Worm (Caenorhabditis elegans) whole organism, mixed stage, embryonic: ENCODE data around the gene srg-67.

ENCODE experiments used
- bed-3 ChIP-seq: fragments of 200-800 bp; sonication (Bioruptor generic); optimal IDR thresholded peaks from 3 replicates; lab custom pipeline; 2018; ENCODE audit warnings: mild to moderate bottlenecking, missing genetic modification characterization, moderate library complexity, missing compliant biosample characterization
- blmp-1 ChIP-seq: fragments of 150-350 bp; optimal IDR thresholded peaks from 2 replicates; lab custom pipeline; 2014; ENCODE audit warnings: missing biosample characterization, missing genetic modification characterization
- ceh-39 ChIP-seq: fragments of 150-350 bp; optimal IDR thresholded peaks from 2 replicates; lab custom pipeline; 2014; ENCODE audit warnings: missing biosample characterization, missing genetic modification characterization
- ceh-43 ChIP-seq: fragments of 200-800 bp; sonication (Bioruptor generic); optimal IDR thresholded peaks from 2 replicates; lab custom pipeline; 2018; ENCODE audit warnings: mild to moderate bottlenecking, missing genetic modification characterization, moderate library complexity, missing compliant biosample characterization
- ceh-83 ChIP-seq: fragments of 200-800 bp; sonication (Bioruptor generic); optimal IDR thresholded peaks from 2 replicates; lab custom pipeline; 2018; ENCODE audit warnings: mild to moderate bottlenecking, missing genetic modification characterization, missing compliant biosample characterization
- ces-1 ChIP-seq: fragments of 150-350 bp; optimal IDR thresholded peaks from 2 replicates; lab custom pipeline; 2014; ENCODE audit warnings: missing biosample characterization, missing genetic modification reagents, missing genetic modification characterization
- cnd-1 ChIP-seq: fragments of 200-800 bp; sonication (Bioruptor generic); optimal IDR thresholded peaks from 2 replicates; lab custom pipeline; 2018; ENCODE audit warnings: mild to moderate bottlenecking, missing genetic modification characterization, missing compliant biosample characterization
- drap-1 ChIP-seq: fragments of 200-800 bp; sonication (Bioruptor generic); optimal IDR thresholded peaks from 3 replicates; lab custom pipeline; 2018; ENCODE audit warnings: mild to moderate bottlenecking, missing genetic modification characterization, missing compliant biosample characterization
- elt-1 ChIP-seq: sonication (generic microtip); optimal IDR thresholded peaks from 2 replicates; lab custom pipeline; 2017; ENCODE audit warnings: missing genetic modification characterization, mild to moderate bottlenecking, missing compliant biosample characterization, antibody characterized with exemption, moderate library complexity, borderline replicate concordance; ENCODE audit not compliant: insufficient read depth
- elt-3 ChIP-seq: fragments of 150-350 bp; optimal IDR thresholded peaks from 2 replicates; lab custom pipeline; 2014; ENCODE audit warnings: missing biosample characterization, missing genetic modification characterization
- flh-1 ChIP-seq: fragments of 200-800 bp; sonication (Bioruptor generic); optimal IDR thresholded peaks from 2 replicates; lab custom pipeline; 2018; ENCODE audit warnings: mild to moderate bottlenecking, missing genetic modification characterization, moderate library complexity, missing compliant biosample characterization
- ham-2 ChIP-seq: fragments of 200-800 bp; sonication (Bioruptor generic); optimal IDR thresholded peaks from 2 replicates; lab custom pipeline; 2018; ENCODE audit warnings: mild to moderate bottlenecking, missing genetic modification characterization, missing compliant biosample characterization
- hlh-1 ChIP-seq: fragments of 150-350 bp; optimal IDR thresholded peaks from 2 replicates; lab custom pipeline; 2014; ENCODE audit warnings: missing biosample characterization, missing genetic modification reagents, missing genetic modification characterization
- lin-13 ChIP-seq: fragments of 150-350 bp; optimal IDR thresholded peaks from 2 replicates; lab custom pipeline; 2014; ENCODE audit warnings: missing biosample characterization, missing genetic modification characterization
- lin-32 ChIP-seq: fragments of 200-800 bp; sonication (Bioruptor generic); optimal IDR thresholded peaks from 2 replicates; lab custom pipeline; 2018; ENCODE audit warnings: mild to moderate bottlenecking, missing genetic modification characterization, missing compliant biosample characterization
- mab-5 ChIP-seq: fragments of 150-350 bp; optimal IDR thresholded peaks from 2 replicates; lab custom pipeline; 2014; ENCODE audit warnings: missing biosample characterization, missing genetic modification characterization
- mls-2 ChIP-seq: sonication (generic microtip); optimal IDR thresholded peaks from 2 replicates; lab custom pipeline; 2016; ENCODE audit warnings: mild to moderate bottlenecking, missing genetic modification characterization, moderate library complexity, missing compliant biosample characterization
- nhr-12 ChIP-seq: fragments of 150-350 bp; optimal IDR thresholded peaks from 2 replicates; lab custom pipeline; 2014; ENCODE audit warnings: missing biosample characterization, missing genetic modification characterization
- nhr-237 ChIP-seq: fragments of 150-350 bp; optimal IDR thresholded peaks from 2 replicates; lab custom pipeline; 2014; ENCODE audit warnings: missing biosample characterization, missing genetic modification characterization
- nhr-28 ChIP-seq: fragments of 150-350 bp; optimal IDR thresholded peaks from 2 replicates; lab custom pipeline; 2014; ENCODE audit warnings: missing biosample characterization, missing genetic modification characterization
- nhr-76 ChIP-seq: sonication (generic microtip); optimal IDR thresholded peaks from 2 replicates; lab custom pipeline; 2017; ENCODE audit warnings: missing biosample characterization, missing genetic modification characterization
- pha-4 ChIP-seq: fragments of 150-350 bp; optimal IDR thresholded peaks from 2 replicates; lab custom pipeline; 2018; ENCODE audit warnings: missing biosample characterization, missing genetic modification reagents, missing genetic modification characterization
- snpc-4 ChIP-seq: fragments of 150-350 bp; optimal IDR thresholded peaks from 2 replicates; lab custom pipeline; 2014; ENCODE audit warnings: missing biosample characterization, missing genetic modification characterization
- sptf-1 ChIP-seq: sonication (generic microtip); optimal IDR thresholded peaks from 2 replicates; lab custom pipeline; 2017; ENCODE audit warnings: mild to moderate bottlenecking, missing genetic modification characterization, moderate library complexity, missing compliant biosample characterization
- tbx-8 ChIP-seq: fragments of 200-800 bp; sonication (Bioruptor generic); optimal IDR thresholded peaks from 2 replicates; lab custom pipeline; 2018; ENCODE audit warnings: mild to moderate bottlenecking, missing genetic modification characterization, moderate library complexity, missing compliant biosample characterization
- unc-120 ChIP-seq: sonication (generic microtip); optimal IDR thresholded peaks from 2 replicates; lab custom pipeline; 2017; ENCODE audit warnings: missing genetic modification characterization, missing compliant biosample characterization; ENCODE audit not compliant: poor library complexity, severe bottlenecking
- unc-39 ChIP-seq: fragments of 150-350 bp; optimal IDR thresholded peaks from 2 replicates; lab custom pipeline; 2014; ENCODE audit warnings: missing biosample characterization, missing genetic modification characterization
- unc-62 ChIP-seq: fragments of 150-350 bp; optimal IDR thresholded peaks from 2 replicates; lab custom pipeline; 2014; ENCODE audit warnings: missing biosample characterization, missing genetic modification reagents, missing genetic modification characterization
- zip-8 ChIP-seq: fragments of 150-350 bp; optimal IDR thresholded peaks from 2 replicates; lab custom pipeline; 2014; ENCODE audit warnings: missing biosample characterization, missing genetic modification characterization
- ztf-11 ChIP-seq: fragments of 150-350 bp; optimal IDR thresholded peaks from 2 replicates; lab custom pipeline; 2014; ENCODE audit warnings: missing biosample characterization, missing genetic modification characterization

srg-67 gene

ce11 chrV:5454955-5455354 lies 7.8 kb downstream of the srg-67 start:
- TF ChIP-seq pha-4 (tag; lab: Kevin White, UChicago) (no peak), ces-1 (GFP tag; lab: Kevin White, UChicago) (peak; percentile 9), zip-8 (no peak), nhr-76 (tag; lab: Kevin White, UChicago) (no peak), nhr-12 (tag; lab: Kevin White, UChicago) (no peak), lin-13 (no peak), mab-5 (no peak), ceh-43 (no peak)

- TF ChIP-seq unc-120 (no peak), ceh-43 (no peak), snpc-4 (no peak), elt-3 (tag; lab: Kevin White, UChicago) (no peak), unc-39 (tag; lab: Kevin White, UChicago) (no peak), ceh-39 (no peak), nhr-28 (tag; lab: Kevin White, UChicago) (no peak), cnd-1 (tag; lab: Kevin White, UChicago) (no peak), elt-1 (tag; lab: Kevin White, UChicago) (no peak), ham-2 (GFP tag; lab: Kevin White, UChicago) (no peak), ceh-83 (GFP tag; lab: Kevin White, UChicago) (no peak)
Measured at ce11 chrV:5453615-5454014, 9.2 kb downstream of the srg-67 start, which contains the start of gene glc-3. TSS of gene glc-3 (minus strand) at chrV:5453715.

- TF ChIP-seq tbx-8 (GFP tag; lab: Kevin White, UChicago) (no peak), ztf-11 (tag; lab: Kevin White, UChicago) (no peak), mab-5 (no peak), flh-1 (GFP tag; lab: Kevin White, UChicago) (no peak), lin-13 (no peak), blmp-1 (no peak), unc-62 (GFP tag; lab: Kevin White, UChicago) (no peak), hlh-1 (tag; lab: Kevin White, UChicago) (no peak), unc-120 (no peak), elt-3 (tag; lab: Kevin White, UChicago) (no peak)
- TF ChIP-seq, all 35 proteins: peak for 0
Measured at ce11 chrV:5450742-5451141, 12.1 kb downstream of the srg-67 start.

ce11 chrV:5447057-5447456 lies 15.7 kb downstream of the srg-67 start:
- TF ChIP-seq snpc-4 (no peak), nhr-28 (tag; lab: Kevin White, UChicago) (no peak), unc-120 (no peak), ham-2 (GFP tag; lab: Kevin White, UChicago) (no peak), unc-39 (tag; lab: Kevin White, UChicago) (no peak), cnd-1 (tag; lab: Kevin White, UChicago) (no peak), lin-32 (GFP tag; lab: Kevin White, UChicago) (no peak), drap-1 (GFP tag; lab: Kevin White, UChicago) (no peak), blmp-1 (no peak)

ce11 chrV:5445839-5446238 lies 17.0 kb downstream of the srg-67 start, which contains the start of gene F08F3.1:
TSS of gene F08F3.1 (plus strand) at chrV:5446139.
- TF ChIP-seq unc-120, result no peak
- no peak for TF ChIP-seq nhr-28 (tag; lab: Kevin White, UChicago)

- no peak for TF ChIP-seq bed-3
- no peak for TF ChIP-seq mls-2 (tag; lab: Kevin White, UChicago)
- no peak for TF ChIP-seq ceh-43
- TF ChIP-seq ces-1 (GFP tag; lab: Kevin White, UChicago), result no peak
- TF ChIP-seq zip-8, result no peak
- TF ChIP-seq nhr-237 (tag; lab: Kevin White, UChicago), result no peak
- no peak for TF ChIP-seq lin-13
- TF ChIP-seq snpc-4, result no peak
- no peak for TF ChIP-seq nhr-76 (tag; lab: Kevin White, UChicago)
- no peak for TF ChIP-seq sptf-1
- TF ChIP-seq unc-62 (GFP tag; lab: Kevin White, UChicago), result no peak
- TF ChIP-seq ham-2 (GFP tag; lab: Kevin White, UChicago), result no peak
- TF ChIP-seq ztf-11 (tag; lab: Kevin White, UChicago), result no peak
- TF ChIP-seq blmp-1, result no peak
- no peak for TF ChIP-seq drap-1 (GFP tag; lab: Kevin White, UChicago)
- TF ChIP-seq elt-1 (tag; lab: Kevin White, UChicago), result no peak
Measured at ce11 chrV:5444037-5444436, 18.8 kb downstream of the srg-67 start.
